Fruit fly (Drosophila melanogaster): ENCODE measurements around the gene strat.

DNA sequence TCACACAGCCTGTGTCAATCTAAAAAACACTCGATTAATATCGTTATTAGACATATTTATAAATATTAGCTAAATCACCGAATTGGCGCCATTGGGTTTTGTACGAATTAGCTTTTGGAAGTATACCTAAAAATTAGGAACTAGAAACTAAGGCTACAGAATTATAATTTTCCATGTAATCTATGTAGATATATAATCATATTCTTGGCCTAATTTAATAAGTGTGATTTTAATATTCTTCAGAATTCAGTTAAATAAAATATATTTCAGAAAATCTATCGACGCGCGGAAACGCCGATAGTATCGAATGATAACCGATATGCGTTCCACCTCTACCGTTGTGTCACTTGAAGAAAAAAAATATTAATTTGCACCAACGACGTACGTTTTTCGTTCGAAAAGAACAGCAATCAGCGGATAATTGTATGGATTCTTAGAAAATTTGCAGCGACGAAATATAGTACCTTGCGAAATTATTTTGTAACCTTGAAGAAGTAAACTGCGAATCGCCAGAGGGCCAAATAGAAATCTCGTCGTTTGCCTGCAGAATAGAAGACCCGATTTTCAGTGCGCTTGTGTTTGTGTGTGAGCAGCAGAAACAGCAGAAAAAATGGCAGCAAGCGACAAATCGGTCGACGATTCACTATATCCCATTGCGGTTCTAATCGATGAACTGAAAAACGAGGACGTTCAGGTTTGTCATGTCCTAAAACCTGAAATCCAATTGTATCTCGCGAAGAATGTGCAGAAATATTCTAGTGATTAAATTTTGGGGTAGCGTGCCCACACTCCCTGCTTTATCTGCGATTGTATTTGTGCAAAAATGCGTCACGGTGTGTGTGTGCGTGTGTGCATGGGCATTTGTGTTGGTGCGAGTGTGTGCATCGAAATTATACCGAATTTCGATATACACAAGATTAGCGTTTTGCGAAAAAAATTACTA lies 45.8 kb downstream of the strat start, which contains the start of gene Pp2A-29B:
- TF ChIP-seq CG8478 (optimal IDR thresholded peaks at IDR 0.05) = no peak
- no peak for TF ChIP-seq CTCF (optimal IDR thresholded peaks at IDR 0.05)

All from S2 (cell line).